Fruit fly (Drosophila melanogaster): ENCODE data around the gene CG32447.

The CG32447 gene

DNA sequence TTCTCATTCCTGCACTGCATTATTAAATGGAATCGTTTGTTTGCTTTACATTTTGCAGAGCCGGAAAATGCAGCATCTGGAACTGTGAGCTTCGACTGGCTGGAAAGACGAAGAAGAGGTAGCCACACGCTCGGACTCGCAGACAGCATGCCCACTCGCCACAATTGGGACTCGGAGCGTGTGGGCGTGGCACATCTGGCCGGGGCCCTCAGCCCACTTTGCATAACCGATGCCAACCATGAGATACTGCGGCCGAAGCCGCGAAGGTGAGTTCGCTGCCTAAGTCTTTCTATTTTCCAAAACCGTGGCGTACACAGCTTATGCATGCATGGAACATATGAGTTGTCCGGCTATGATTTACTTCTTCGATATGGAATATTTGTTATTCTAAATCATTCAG is 54.0 kb downstream of the CG32447 start:
- TF ChIP-seq CG11762 (GFP tag; optimal IDR thresholded peaks at IDR 0.05; ENCODE audit: insufficient read depth) = no peak

dm6 chr3L:21651412-21651811 is 54.8 kb downstream of the CG32447 start:
- no peak for TF ChIP-seq Blimp-1 (GFP tag; optimal IDR thresholded peaks at IDR 0.05)
- TF ChIP-seq ss (GFP tag; optimal IDR thresholded peaks at IDR 0.05) = peak in 1 of 2 experiments; percentile 95

DNA sequence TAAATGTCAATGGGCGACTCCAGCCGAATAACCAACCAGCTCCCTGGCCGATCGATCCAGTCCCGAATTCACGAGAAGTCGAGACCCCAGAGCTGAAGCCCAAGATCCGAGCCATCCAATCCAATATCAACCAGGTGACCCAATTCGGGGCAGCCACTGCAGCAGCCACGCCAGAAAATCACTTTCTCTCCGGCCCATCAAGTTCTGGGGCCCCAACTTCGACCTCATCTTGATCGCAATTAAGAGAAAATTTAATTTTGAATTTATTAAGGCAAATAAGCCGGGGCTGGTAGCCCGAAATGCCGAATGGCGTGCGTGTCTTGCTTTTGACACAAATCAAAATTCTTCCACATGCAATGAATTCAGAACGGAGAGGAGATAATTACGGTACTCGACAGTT is 58.3 kb downstream of the CG32447 start:
- TF ChIP-seq Blimp-1 (GFP tag; optimal IDR thresholded peaks at IDR 0.05) = peak; percentile 53
- TF ChIP-seq Lpt (GFP tag; optimal IDR thresholded peaks at IDR 0.05) = no peak

DNA sequence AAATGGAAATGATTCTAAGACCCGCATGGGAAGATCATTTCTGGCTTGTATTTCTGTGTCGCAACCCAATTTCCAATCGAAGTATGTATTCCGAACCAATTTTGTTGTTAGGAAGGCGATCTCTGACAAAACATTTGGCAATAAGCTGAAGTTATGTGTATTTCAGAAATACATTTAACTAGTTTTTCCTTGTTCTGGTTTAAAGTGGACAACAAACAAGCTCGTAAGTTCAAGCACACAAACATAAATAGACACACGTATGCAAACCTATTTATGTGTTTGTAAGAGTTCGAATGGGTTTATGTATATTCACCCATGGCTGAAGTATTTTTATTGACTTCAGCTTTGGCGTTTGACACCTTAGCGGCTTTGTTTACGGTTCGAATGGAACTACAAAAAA is 60.3 kb downstream of the CG32447 start:
- TF ChIP-seq Eip75B (GFP tag; optimal IDR thresholded peaks at IDR 0.05) (no peak), fd59A (GFP tag; optimal IDR thresholded peaks at IDR 0.05) (no peak), Hr39 (GFP tag; optimal IDR thresholded peaks at IDR 0.05) (no peak)

dm6 chr3L:21644607-21645006 is 61.6 kb downstream of the CG32447 start, which contains the start of gene CG43980:
Gene CG43980 (plus strand): TSS chr3L:21644958.
- no peak for TF ChIP-seq CG31627 (GFP tag; optimal IDR thresholded peaks at IDR 0.05)
- TF ChIP-seq CG6808 (GFP tag; optimal IDR thresholded peaks at IDR 0.05) = peak; percentile 28
- 0 out of 3 replicates have a peak, but pooled peaks have one; percentile 27 for TF ChIP-seq CG6163 (GFP tag; IDR thresholded peaks at IDR 0.05)
- TF ChIP-seq Lpt (GFP tag; optimal IDR thresholded peaks at IDR 0.05) = peak; percentile 13
- TF ChIP-seq CG10631 (GFP tag; optimal IDR thresholded peaks at IDR 0.05) = no peak
- TF ChIP-seq dsx (GFP tag; optimal IDR thresholded peaks at IDR 0.05; ENCODE audit: poor library complexity, severe bottlenecking) = no peak
- peak; percentile 8 for TF ChIP-seq CG6854 (GFP tag; optimal IDR thresholded peaks at IDR 0.05)
- peak; percentile 75 for TF ChIP-seq Eip78C (GFP tag)
- 0 out of 2 replicates have a peak, but pooled peaks have one; percentile 22 for TF ChIP-seq CG15336 (GFP tag; IDR thresholded peaks at IDR 0.05)
- TF ChIP-seq salr (GFP tag; optimal IDR thresholded peaks at IDR 0.05) = no peak
- peak; percentile 6 to 55 for TF ChIP-seq ss (GFP tag; optimal IDR thresholded peaks at IDR 0.05)
- TF ChIP-seq CG16779 (tag; optimal IDR thresholded peaks at IDR 0.05) = peak; percentile 14

- TF ChIP-seq Sox15 (GFP tag; optimal IDR thresholded peaks at IDR 0.05) = no peak
- no peak for TF ChIP-seq CG6792 (GFP tag; optimal IDR thresholded peaks at IDR 0.05)
- TF ChIP-seq CG8319 (GFP tag; optimal IDR thresholded peaks at IDR 0.05) = no peak
- no peak for TF ChIP-seq Sox102F (GFP tag; optimal IDR thresholded peaks at IDR 0.05)
- no peak for TF ChIP-seq Hr4 (GFP tag; optimal IDR thresholded peaks at IDR 0.05)
- no peak for TF ChIP-seq CG10669 (GFP tag; optimal IDR thresholded peaks at IDR 0.05)
- TF ChIP-seq eg (GFP tag; IDR thresholded peaks at IDR 0.05) = 0 out of 3 replicates have a peak, but pooled peaks have one; percentile 26
- no peak for TF ChIP-seq CG6276 (GFP tag; optimal IDR thresholded peaks at IDR 0.05)
- TF ChIP-seq net (GFP tag; optimal IDR thresholded peaks at IDR 0.05) = no peak
- TF ChIP-seq Lpt (GFP tag; optimal IDR thresholded peaks at IDR 0.05) = peak; percentile 57
- no peak for TF ChIP-seq Eip93F (GFP tag; optimal IDR thresholded peaks at IDR 0.05)
- no peak for TF ChIP-seq CG31627 (GFP tag; optimal IDR thresholded peaks at IDR 0.05)
- no peak for TF ChIP-seq spab (GFP tag; optimal IDR thresholded peaks at IDR 0.05)
- no peak for TF ChIP-seq acj6 (GFP tag; optimal IDR thresholded peaks at IDR 0.05)
- TF ChIP-seq dsx (GFP tag; optimal IDR thresholded peaks at IDR 0.05; ENCODE audit: poor library complexity, severe bottlenecking) = no peak
- no peak for TF ChIP-seq CG34406 (GFP tag; optimal IDR thresholded peaks at IDR 0.05)
- no peak for TF ChIP-seq esn (GFP tag; optimal IDR thresholded peaks at IDR 0.05)
- TF ChIP-seq CG8119 (GFP tag; IDR thresholded peaks at IDR 0.05) = no peak
- TF ChIP-seq Blimp-1 (GFP tag; optimal IDR thresholded peaks at IDR 0.05) = no peak
- peak; percentile 46 for TF ChIP-seq Eip78C (GFP tag)
- no peak for TF ChIP-seq Met (GFP tag; optimal IDR thresholded peaks at IDR 0.05)
- TF ChIP-seq Gug (GFP tag; IDR thresholded peaks at IDR 0.05) = no peak
- no peak for TF ChIP-seq achi (GFP tag; optimal IDR thresholded peaks at IDR 0.05)
- no peak for TF ChIP-seq CG11294 (GFP tag; IDR thresholded peaks at IDR 0.05)
- TF ChIP-seq CG6163 (GFP tag; IDR thresholded peaks at IDR 0.05) = 0 out of 3 replicates have a peak, but pooled peaks have one; percentile 8
- TF ChIP-seq CG9139 (GFP tag; optimal IDR thresholded peaks at IDR 0.05) = no peak
- TF ChIP-seq CG10631 (GFP tag; optimal IDR thresholded peaks at IDR 0.05) = no peak
- no peak for TF ChIP-seq CG6854 (GFP tag; optimal IDR thresholded peaks at IDR 0.05)
- TF ChIP-seq vri (GFP tag; optimal IDR thresholded peaks at IDR 0.05) = no peak
- TF ChIP-seq pdm3 (GFP tag; optimal IDR thresholded peaks at IDR 0.05) = no peak
- TF ChIP-seq CG11762 (GFP tag; optimal IDR thresholded peaks at IDR 0.05; ENCODE audit: insufficient read depth) = no peak
- no peak for TF ChIP-seq dac (GFP tag; optimal IDR thresholded peaks at IDR 0.05)
These were observed 62.0 kb downstream of the CG32447 start for dm6 chr3L:21644176-21644575.
